Worm (Caenorhabditis elegans) whole organism, late embryonic: Measurements from ENCODE around the gene F52G3.7.

Experiments
- T23F11.4 ChIP-seq: fragments of 200-800 bp; sonication (Bioruptor generic); optimal IDR thresholded peaks from 2 replicates; lab custom pipeline; 2018; ENCODE audit warnings: mild to moderate bottlenecking, missing genetic modification characterization, missing compliant biosample characterization
- ceh-14 ChIP-seq: sonication (generic microtip); optimal IDR thresholded peaks from 2 replicates; lab custom pipeline; 2016; ENCODE audit warnings: missing genotype, missing genetic modification characterization, missing compliant biosample characterization

DNA sequence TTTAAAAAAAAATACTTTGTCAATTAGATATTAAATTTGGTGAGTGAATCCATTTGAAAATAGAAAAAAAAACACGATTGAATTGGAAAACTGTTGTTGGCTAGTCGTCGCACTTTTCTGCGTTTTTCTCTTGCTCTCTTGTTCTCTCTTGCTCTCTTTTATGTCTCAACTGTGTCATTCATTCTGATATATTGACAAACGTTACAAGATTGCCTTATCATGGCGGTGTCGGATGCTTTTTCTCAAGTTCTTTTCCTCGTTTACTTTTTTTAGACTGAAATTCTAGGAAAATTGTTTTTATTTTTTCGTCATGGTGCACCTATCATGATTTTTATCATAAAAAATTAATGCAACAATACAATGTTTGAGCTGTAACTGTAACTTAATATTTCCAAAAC lies 32.2 kb downstream of the F52G3.7 start:
- TF ChIP-seq T23F11.4 (GFP tag; lab: Kevin White, UChicago) (no peak), ceh-14 (tag; lab: Kevin White, UChicago) (no peak)
